Fruit fly (Drosophila melanogaster) whole organism, embryonic: ENCODE data around the gene Hsp67Ba.
A peak's percentile ranks its signal among the peaks of the same experiment; 100 is the strongest.

ENCODE experiments used
- Aef1 ChIP-seq: fragments of 200-800 bp; sonication (Bioruptor generic); IDR thresholded peaks from 3 replicates; pipeline ENCODE4 v1.3.6; 2022; ENCODE audit warnings: missing biosample characterization, missing genetic modification characterization
- Atf6 ChIP-seq: fragments of 200-800 bp; sonication (Bioruptor generic); IDR thresholded peaks from 2 replicates; pipeline ENCODE4 v1.3.6; 2022; ENCODE audit warnings: missing biosample characterization, missing genetic modification characterization
- Bdp1 ChIP-seq: fragments of 200-800 bp; sonication (Bioruptor generic); optimal IDR thresholded peaks from 3 replicates; lab custom pipeline; 2016; ENCODE audit warnings: missing biosample characterization, missing genetic modification characterization
- Bteb2 ChIP-seq: fragments of 200-800 bp; sonication (Bioruptor generic); optimal IDR thresholded peaks from 2 replicates; lab custom pipeline; 2016; ENCODE audit warnings: missing biosample characterization, missing genetic modification characterization
- CG10274 ChIP-seq: fragments of 200-800 bp; sonication (Bioruptor generic); optimal IDR thresholded peaks from 3 replicates; lab custom pipeline; 2017; ENCODE audit warnings: missing biosample characterization, mild to moderate bottlenecking, missing genetic modification characterization
- CG10462 ChIP-seq: fragments of 200-800 bp; sonication (Bioruptor generic); optimal IDR thresholded peaks from 2 replicates; lab custom pipeline; 2016; ENCODE audit warnings: missing biosample characterization, missing genetic modification characterization
- CG10654 ChIP-seq: fragments of 200-800 bp; sonication (Bioruptor generic); optimal IDR thresholded peaks from 2 replicates; lab custom pipeline; 2016; ENCODE audit warnings: missing biosample characterization, missing genetic modification characterization
- CG10959 ChIP-seq: fragments of 200-800 bp; sonication (Bioruptor generic); IDR thresholded peaks from 2 replicates; pipeline ENCODE4 v1.3.6; 2022; ENCODE audit warnings: missing biosample characterization, missing genetic modification characterization
- CG11504 ChIP-seq: fragments of 200-800 bp; sonication (Bioruptor generic); optimal IDR thresholded peaks from 3 replicates; lab custom pipeline; 2019; ENCODE audit warnings: missing biosample characterization, mild to moderate bottlenecking, missing genetic modification characterization, moderate library complexity
- CG12071 ChIP-seq: fragments of 200-800 bp; sonication (Bioruptor generic); optimal IDR thresholded peaks from 3 replicates; lab custom pipeline; 2018; ENCODE audit warnings: missing biosample characterization, mild to moderate bottlenecking, missing genetic modification characterization
- CG12155 ChIP-seq: fragments of 200-800 bp; sonication (Bioruptor generic); optimal IDR thresholded peaks from 3 replicates; lab custom pipeline; 2016; ENCODE audit warnings: missing biosample characterization, missing genetic modification characterization
- CG12219 ChIP-seq: fragments of 200-800 bp; sonication (Bioruptor generic); optimal IDR thresholded peaks from 3 replicates; lab custom pipeline; 2018; ENCODE audit warnings: missing biosample characterization, mild to moderate bottlenecking, missing genetic modification characterization
- CG12391 ChIP-seq: fragments of 200-800 bp; sonication (Bioruptor generic); optimal IDR thresholded peaks from 3 replicates; lab custom pipeline; 2018; ENCODE audit warnings: missing biosample characterization, mild to moderate bottlenecking, missing genetic modification characterization, moderate library complexity
- CG13123 ChIP-seq: fragments of 200-800 bp; sonication (Bioruptor generic); optimal IDR thresholded peaks from 2 replicates; lab custom pipeline; 2016; ENCODE audit warnings: missing biosample characterization, missing genetic modification characterization
- CG13624 ChIP-seq: fragments of 200-800 bp; sonication (Bioruptor generic); optimal IDR thresholded peaks from 2 replicates; lab custom pipeline; 2016; ENCODE audit warnings: missing biosample characterization, missing genetic modification characterization
- CG13775 ChIP-seq: fragments of 200-800 bp; sonication (Bioruptor generic); optimal IDR thresholded peaks from 3 replicates; lab custom pipeline; 2017; ENCODE audit warnings: missing biosample characterization, mild to moderate bottlenecking, missing genetic modification characterization
- CG14050 ChIP-seq: fragments of 200-800 bp; sonication (Bioruptor generic); IDR thresholded peaks from 3 replicates; pipeline ENCODE4 v1.3.6; 2022; ENCODE audit warnings: missing biosample characterization, missing genetic modification characterization
- CG14441 ChIP-seq: fragments of 200-800 bp; sonication (Bioruptor generic); IDR thresholded peaks from 2 replicates; pipeline ENCODE4 v1.3.6; 2022; ENCODE audit warnings: missing biosample characterization, missing genetic modification characterization
- CG15269 ChIP-seq: fragments of 200-800 bp; sonication (Bioruptor generic); optimal IDR thresholded peaks from 2 replicates; lab custom pipeline; 2018; ENCODE audit warnings: missing biosample characterization, mild to moderate bottlenecking, missing genetic modification characterization, moderate library complexity
- CG2129 ChIP-seq: fragments of 200-800 bp; sonication (Bioruptor generic); IDR thresholded peaks from 2 replicates; pipeline ENCODE4 v1.3.6; 2022; ENCODE audit warnings: missing biosample characterization, missing genetic modification characterization; ENCODE audit not compliant: partially characterized antibody
- CG31441 ChIP-seq: fragments of 200-800 bp; sonication (Bioruptor generic); IDR thresholded peaks from 2 replicates; pipeline ENCODE4 v1.3.6; 2022; ENCODE audit warnings: missing biosample characterization, missing genetic modification characterization
- CG4360 ChIP-seq: fragments of 200-800 bp; sonication (Bioruptor generic); IDR thresholded peaks from 2 replicates; pipeline ENCODE4 v1.3.6; 2022; ENCODE audit warnings: missing biosample characterization, missing genetic modification characterization
- CG43689 ChIP-seq: fragments of 200-800 bp; sonication (Bioruptor generic); IDR thresholded peaks from 2 replicates; pipeline ENCODE4 v1.3.6; 2022; ENCODE audit warnings: missing biosample characterization, missing genetic modification characterization
- CG6175 ChIP-seq: fragments of 200-800 bp; sonication (Bioruptor generic); IDR thresholded peaks from 3 replicates; pipeline ENCODE4 v1.3.6; 2022; ENCODE audit warnings: missing biosample characterization, missing genetic modification characterization
- CG6654 ChIP-seq: fragments of 200-800 bp; sonication (Bioruptor generic); optimal IDR thresholded peaks from 2 replicates; lab custom pipeline; 2017; ENCODE audit warnings: missing biosample characterization, mild to moderate bottlenecking, missing genetic modification characterization
- CG7372 ChIP-seq: fragments of 200-800 bp; sonication (Bioruptor generic); IDR thresholded peaks from 2 replicates; pipeline ENCODE4 v1.3.6; 2022; ENCODE audit warnings: missing biosample characterization, missing genetic modification characterization
- CG7963 ChIP-seq: fragments of 200-800 bp; sonication (Bioruptor generic); IDR thresholded peaks from 3 replicates; pipeline ENCODE4 v1.3.6; 2022; ENCODE audit warnings: missing biosample characterization, missing genetic modification characterization; ENCODE audit not compliant: partially characterized antibody
- CG8359 ChIP-seq: fragments of 200-800 bp; sonication (Bioruptor generic); optimal IDR thresholded peaks from 2 replicates; lab custom pipeline; 2017; ENCODE audit warnings: missing biosample characterization, mild to moderate bottlenecking, missing genetic modification characterization, borderline replicate concordance
- CG8944 ChIP-seq: fragments of 200-800 bp; sonication (Bioruptor generic); optimal IDR thresholded peaks from 3 replicates; lab custom pipeline; 2016; ENCODE audit warnings: missing biosample characterization, missing genetic modification characterization
- D19B ChIP-seq: fragments of 200-800 bp; sonication (Bioruptor generic); optimal IDR thresholded peaks from 2 replicates; lab custom pipeline; 2017; ENCODE audit warnings: missing biosample characterization, mild to moderate bottlenecking, missing genetic modification characterization
- HLH3B ChIP-seq: fragments of 200-800 bp; sonication (Bioruptor generic); IDR thresholded peaks from 2 replicates; pipeline ENCODE4 v1.3.6; 2022; ENCODE audit warnings: missing biosample characterization, missing genetic modification characterization
- HLH54F ChIP-seq: fragments of 200-800 bp; sonication (Bioruptor generic); optimal IDR thresholded peaks from 3 replicates; lab custom pipeline; 2016; ENCODE audit warnings: missing biosample characterization, missing genetic modification characterization
- Hand ChIP-seq: fragments of 200-800 bp; sonication (Bioruptor generic); optimal IDR thresholded peaks from 2 replicates; lab custom pipeline; 2017; ENCODE audit warnings: mild to moderate bottlenecking, missing biosample characterization, missing genetic modification reagents, missing genetic modification characterization
- Lhr ChIP-seq: fragments of 200-800 bp; sonication (Bioruptor generic); optimal IDR thresholded peaks from 3 replicates; lab custom pipeline; 2017; ENCODE audit warnings: mild to moderate bottlenecking, missing biosample characterization, missing genetic modification reagents, missing genetic modification characterization
- MBD-R2 ChIP-seq: fragments of 200-800 bp; sonication (Bioruptor generic); IDR thresholded peaks from 2 replicates; pipeline ENCODE4 v1.3.6; 2022; ENCODE audit warnings: missing biosample characterization, missing genetic modification characterization
- NC2α ChIP-seq: fragments of 200-800 bp; sonication (Bioruptor generic); optimal IDR thresholded peaks from 2 replicates; lab custom pipeline; 2016; ENCODE audit warnings: missing biosample characterization, missing genetic modification characterization
- Sin3A ChIP-seq: fragments of >200 bp; optimal IDR thresholded peaks from 2 replicates; lab custom pipeline; 2018
- Sox100B ChIP-seq: fragments of 200-800 bp; sonication (Bioruptor generic); optimal IDR thresholded peaks from 3 replicates; lab custom pipeline; 2018; ENCODE audit warnings: missing biosample characterization, mild to moderate bottlenecking, missing genetic modification characterization
- Xbp1 ChIP-seq: fragments of 200-800 bp; sonication (Bioruptor generic); optimal IDR thresholded peaks from 3 replicates; lab custom pipeline; 2016; ENCODE audit warnings: missing biosample characterization, mild to moderate bottlenecking, missing genetic modification characterization
- ara ChIP-seq: fragments of 200-800 bp; sonication (Bioruptor generic); IDR thresholded peaks from 2 replicates; pipeline ENCODE4 v1.3.6; 2022; ENCODE audit warnings: missing biosample characterization, missing genetic modification characterization
- ase ChIP-seq: fragments of 200-800 bp; sonication (Bioruptor generic); IDR thresholded peaks from 3 replicates; pipeline ENCODE4 v1.3.6; 2022; ENCODE audit warnings: missing biosample characterization, missing genetic modification characterization
- chn ChIP-seq: fragments of 200-800 bp; sonication (Bioruptor generic); optimal IDR thresholded peaks from 2 replicates; lab custom pipeline; 2016; ENCODE audit warnings: missing biosample characterization, missing genetic modification characterization
- da ChIP-seq: fragments of 200-800 bp; sonication (Bioruptor generic); optimal IDR thresholded peaks from 2 replicates; lab custom pipeline; 2016; ENCODE audit warnings: missing biosample characterization, missing genetic modification characterization
- dysf ChIP-seq: fragments of 200-800 bp; sonication (Bioruptor generic); IDR thresholded peaks from 3 replicates; pipeline ENCODE4 v1.3.6; 2022; ENCODE audit warnings: missing biosample characterization, missing genetic modification characterization
- gfzf ChIP-seq: fragments of 200-800 bp; sonication (Bioruptor generic); optimal IDR thresholded peaks from 2 replicates; lab custom pipeline; 2016; ENCODE audit warnings: missing biosample characterization, mild to moderate bottlenecking, missing genetic modification characterization, moderate library complexity
- her ChIP-seq: fragments of 200-800 bp; sonication (Bioruptor generic); optimal IDR thresholded peaks from 2 replicates; lab custom pipeline; 2016; ENCODE audit warnings: missing biosample characterization, missing genetic modification characterization
- kah ChIP-seq: fragments of 200-800 bp; sonication (Bioruptor generic); optimal IDR thresholded peaks from 2 replicates; lab custom pipeline; 2018; ENCODE audit warnings: missing biosample characterization, mild to moderate bottlenecking, missing genetic modification characterization
- maf-S ChIP-seq: fragments of 200-800 bp; sonication (Bioruptor generic); optimal IDR thresholded peaks from 2 replicates; lab custom pipeline; 2016; ENCODE audit warnings: missing biosample characterization, missing genetic modification characterization
- mam ChIP-seq: fragments of 200-800 bp; sonication (Bioruptor generic); optimal IDR thresholded peaks from 3 replicates; lab custom pipeline; 2016; ENCODE audit warnings: missing biosample characterization, missing genetic modification characterization
- odd ChIP-seq: fragments of 200-800 bp; sonication (Bioruptor generic); optimal IDR thresholded peaks from 2 replicates; lab custom pipeline; 2017; ENCODE audit warnings: missing biosample characterization, mild to moderate bottlenecking, missing genetic modification characterization
- sim ChIP-seq: fragments of 200-800 bp; sonication (Bioruptor generic); IDR thresholded peaks from 2 replicates; pipeline ENCODE4 v1.3.6; 2022; ENCODE audit warnings: missing biosample characterization, missing genetic modification characterization
- sima ChIP-seq: fragments of 200-800 bp; sonication (Bioruptor generic); optimal IDR thresholded peaks from 2 replicates; lab custom pipeline; 2016; ENCODE audit warnings: missing biosample characterization, missing genetic modification characterization
- sug ChIP-seq: fragments of 200-800 bp; optimal IDR thresholded peaks from 2 replicates; lab custom pipeline; 2019; ENCODE audit warnings: missing biosample characterization, mild to moderate bottlenecking, missing genetic modification characterization, moderate library complexity
- yki ChIP-seq: fragments of >200 bp; optimal IDR thresholded peaks from 3 replicates; lab custom pipeline; 2018

Gene Hsp67Ba

DNA sequence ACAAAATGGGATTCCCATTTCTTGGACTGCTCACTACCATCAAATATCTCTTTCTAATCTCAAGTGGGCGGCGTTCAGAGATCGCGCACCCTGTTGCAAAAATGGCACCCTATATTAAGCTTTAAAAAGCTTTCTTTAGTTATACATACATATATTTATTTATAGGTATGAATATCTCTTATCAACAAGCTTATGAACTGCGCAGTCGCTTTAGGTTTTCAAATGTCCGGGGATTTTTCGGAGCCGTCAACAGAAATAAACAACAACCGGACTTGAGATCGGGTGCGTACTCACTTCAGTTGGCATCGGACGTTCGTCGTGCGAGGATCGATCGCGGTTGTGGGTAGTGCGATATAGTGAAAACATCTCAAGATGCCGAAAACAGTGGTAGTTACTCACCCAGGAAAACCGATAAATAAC, 30.0 kb downstream of the Hsp67Ba start, which contains the start of gene PGRP-LF (continued):
- TF ChIP-seq ase (GFP tag; lab: Robert Waterston, UW) (no peak), CG14441 (GFP tag; lab: Robert Waterston, UW) (no peak), Sox100B (GFP tag; lab: Kevin White, UChicago) (no peak), Atf6 (no peak; the same call in 1 of the 2 replicates), kah (GFP tag; lab: Kevin White, UChicago) (no peak), CG6654 (GFP tag; lab: Kevin White, UChicago) (no peak), Bteb2 (GFP tag; lab: Kevin White, UChicago) (no peak), da (no peak), her (no peak), CG12155 (no peak), Sin3A (no peak), sug (tag; lab: Kevin White, UChicago) (peak; percentile 51), maf-S (GFP tag; lab: Kevin White, UChicago) (no peak), CG6175 (GFP tag; lab: Robert Waterston, UW) (no peak), ara (GFP tag; lab: Robert Waterston, UW) (no peak), Bdp1 (GFP tag; lab: Kevin White, UChicago) (no peak), D19B (GFP tag; lab: Kevin White, UChicago) (no peak), HLH54F (peak; percentile 6), CG10274 (GFP tag; lab: Kevin White, UChicago) (no peak), CG14050 (GFP tag; lab: Robert Waterston, UW) (no peak), sima (no peak), CG2129 (GFP tag; lab: Robert Waterston, UW) (no peak), Xbp1 (peak; percentile 25), CG10462 (GFP tag; lab: Kevin White, UChicago) (no peak), CG43689 (GFP tag; lab: Robert Waterston, UW) (no peak), CG8944 (no peak), NC2α (GFP tag; lab: Kevin White, UChicago) (no peak), HLH3B (GFP tag; lab: Robert Waterston, UW) (no peak), CG12391 (no peak), CG12071 (GFP tag; lab: Kevin White, UChicago) (no peak), CG13775 (GFP tag; lab: Kevin White, UChicago) (no peak), CG31441 (GFP tag; lab: Robert Waterston, UW) (no peak), CG7372 (GFP tag; lab: Robert Waterston, UW) (no peak), CG4360 (GFP tag; lab: Robert Waterston, UW) (no peak), CG11504 (tag; lab: Kevin White, UChicago) (no peak), Hand (no peak), CG10654 (GFP tag; lab: Kevin White, UChicago) (no peak), CG13123 (GFP tag; lab: Kevin White, UChicago) (no peak), MBD-R2 (GFP tag; lab: Robert Waterston, UW) (peak; percentile 9; the same call in 1 of the 2 replicates), CG13624 (GFP tag; lab: Kevin White, UChicago) (peak; percentile 82), mam (GFP tag; lab: Kevin White, UChicago) (no peak), dysf (GFP tag; lab: Robert Waterston, UW) (no peak), odd (GFP tag; lab: Kevin White, UChicago) (peak; percentile 6), chn (no peak), gfzf (GFP tag; lab: Kevin White, UChicago) (no peak), yki (lab: Kevin White, UChicago) (no peak), CG8359 (no peak), CG10959 (GFP tag; lab: Robert Waterston, UW) (no peak), CG7963 (GFP tag; lab: Robert Waterston, UW) (no peak), Lhr (GFP tag; lab: Kevin White, UChicago) (no peak), Aef1 (GFP tag; lab: Robert Waterston, UW) (no peak), sim (no peak), CG15269 (peak; percentile 36), CG12219 (GFP tag; lab: Kevin White, UChicago) (no peak)
